Worm (Caenorhabditis elegans): ENCODE measurements around the gene C11G10.1.

DNA sequence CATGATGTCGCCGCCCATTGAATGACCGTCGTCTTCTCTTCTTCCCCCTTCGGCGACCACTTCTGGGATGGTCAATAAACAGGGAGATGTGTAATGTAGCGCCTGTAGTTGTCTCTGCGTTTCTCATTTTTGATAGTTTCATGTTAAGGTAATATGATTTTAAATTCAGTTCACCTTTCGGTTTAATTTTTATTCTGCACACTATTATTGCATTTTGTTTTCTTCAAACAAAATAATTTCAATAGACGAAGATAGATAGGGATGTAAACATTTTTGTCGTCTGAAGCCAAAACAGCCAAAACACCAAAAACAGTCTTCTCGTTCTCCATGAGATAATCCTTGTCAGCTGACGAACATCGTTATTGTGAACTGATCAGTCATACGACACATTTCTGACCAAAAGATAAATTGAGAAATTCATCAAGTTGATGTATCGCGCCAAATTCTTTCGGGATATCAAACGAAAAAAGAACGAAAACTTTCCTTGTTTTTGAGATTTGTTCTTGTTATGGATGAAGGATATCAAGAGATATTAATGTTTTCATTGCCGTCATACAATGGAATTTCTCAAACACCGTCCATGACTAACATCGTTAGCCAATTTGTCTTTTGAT lies at the start of gene C11G10.1:
- TF ChIP-seq nhr-111 (GFP tag; optimal IDR thresholded peaks at IDR 0.05) (no peak), F49E8.2 (tag; optimal IDR thresholded peaks at IDR 0.05; ENCODE audit: borderline replicate concordance) (no peak), lin-38 (GFP tag; IDR thresholded peaks at IDR 0.05) (no peak), nhr-77 (tag; optimal IDR thresholded peaks at IDR 0.05) (no peak), arid-1 (GFP tag; conservative IDR thresholded peaks at IDR 0.05) (no peak), snpc-4 (tag; optimal IDR thresholded peaks at IDR 0.05) (no peak), lin-13 (GFP tag; optimal IDR thresholded peaks at IDR 0.05) (no peak), T20F7.1 (GFP tag; optimal IDR thresholded peaks at IDR 0.05) (no peak), nhr-11 (tag; optimal IDR thresholded peaks at IDR 0.05) (no peak), dpl-1 (GFP tag; optimal IDR thresholded peaks at IDR 0.05) (no peak), nhr-42 (GFP tag; IDR thresholded peaks at IDR 0.05) (no peak), unc-62 (GFP tag; optimal IDR thresholded peaks at IDR 0.05 in 1 of 2) (no peak), unc-62 (tag; optimal IDR thresholded peaks at IDR 0.05) (no peak), lin-15B (tag; optimal IDR thresholded peaks at IDR 0.05) (no peak), vab-7 (GFP tag; IDR thresholded peaks at IDR 0.05) (no peak)
